Worm (Caenorhabditis elegans) whole organism, L2 larva: Measurements from ENCODE around the gene F23H12.10.
"Not testable (repeated sequence)": the region's sequence is repeated elsewhere in the genome, so short reads cannot be mapped to it uniquely, and the experiment has no call there.

Experiments
- C34F6.9 ChIP-seq: fragments of 150-350 bp; optimal IDR thresholded peaks from 2 replicates; lab custom pipeline; 2014; ENCODE audit warnings: missing biosample characterization, missing genetic modification characterization
- Y55F3AM.14 ChIP-seq: fragments of 200-800 bp; sonication (Bioruptor generic); optimal IDR thresholded peaks from 2 replicates; lab custom pipeline; 2018; ENCODE audit warnings: mild to moderate bottlenecking, missing genetic modification characterization, missing compliant biosample characterization
- alr-1 ChIP-seq: fragments of 150-350 bp; optimal IDR thresholded peaks from 2 replicates; lab custom pipeline; 2014; ENCODE audit warnings: missing biosample characterization, missing genetic modification characterization
- aly-2 ChIP-seq: fragments of 150-350 bp; optimal IDR thresholded peaks from 2 replicates; lab custom pipeline; 2014; ENCODE audit warnings: missing biosample characterization, missing genetic modification characterization
- ama-1 ChIP-seq: fragments of 150-350 bp; optimal IDR thresholded peaks from 2 replicates; lab custom pipeline; 2018; ENCODE audit warnings: inconsistent platforms
- blmp-1 ChIP-seq: sonication (generic microtip); optimal IDR thresholded peaks from 2 replicates; lab custom pipeline; 2017; ENCODE audit warnings: missing genetic modification characterization, mild to moderate bottlenecking, missing compliant biosample characterization, antibody characterized with exemption, moderate library complexity; ENCODE audit not compliant: insufficient read depth
- ceh-16 ChIP-seq: fragments of 150-350 bp; optimal IDR thresholded peaks from 2 replicates; lab custom pipeline; 2014; ENCODE audit warnings: missing biosample characterization, missing genetic modification characterization
- ceh-82 ChIP-seq: fragments of 150-350 bp; optimal IDR thresholded peaks from 2 replicates; lab custom pipeline; 2014; ENCODE audit warnings: missing biosample characterization, missing genetic modification characterization
- dmd-4 ChIP-seq: sonication (generic microtip); optimal IDR thresholded peaks from 2 replicates; lab custom pipeline; 2017; ENCODE audit warnings: missing biosample characterization, missing genetic modification characterization
- elt-1 ChIP-seq: fragments of 150-350 bp; optimal IDR thresholded peaks from 2 replicates; lab custom pipeline; 2014; ENCODE audit warnings: missing biosample characterization, missing genetic modification characterization
- fos-1 ChIP-seq: fragments of 150-350 bp; optimal IDR thresholded peaks from 2 replicates; lab custom pipeline; 2014; ENCODE audit warnings: missing biosample characterization, missing genetic modification characterization
- gmeb-1 ChIP-seq: fragments of 150-350 bp; optimal IDR thresholded peaks from 2 replicates; lab custom pipeline; 2014; ENCODE audit warnings: missing biosample characterization, missing genetic modification characterization
- lin-11 ChIP-seq: fragments of 150-350 bp; sonication (generic microtip); optimal IDR thresholded peaks from 2 replicates; lab custom pipeline; 2014; ENCODE audit warnings: missing biosample characterization, missing genetic modification characterization, inconsistent platforms, mixed read lengths
- lin-39 ChIP-seq: fragments of 150-350 bp; optimal IDR thresholded peaks from 2 replicates; lab custom pipeline; 2014; ENCODE audit warnings: missing biosample characterization, missing genetic modification reagents, missing genetic modification characterization
- lsy-2 ChIP-seq, 2 experiments: fragments of 150-350 bp in 1 of 2; sonication (generic microtip) in 1 of 2; optimal IDR thresholded peaks; 2 replicates each; lab custom pipeline; 2014 to 2017; ENCODE audit warnings: missing biosample characterization in 2 of 2, missing genetic modification characterization in 2 of 2
- mab-5 ChIP-seq: fragments of 150-350 bp; optimal IDR thresholded peaks from 2 replicates; lab custom pipeline; 2014; ENCODE audit warnings: missing biosample characterization, missing genetic modification characterization
- nhr-12 ChIP-seq: fragments of 150-350 bp; optimal IDR thresholded peaks from 2 replicates; lab custom pipeline; 2014; ENCODE audit warnings: missing biosample characterization, missing genetic modification characterization
- nhr-129 ChIP-seq: fragments of 150-350 bp; optimal IDR thresholded peaks from 2 replicates; lab custom pipeline; 2014; ENCODE audit warnings: missing biosample characterization, missing genetic modification characterization
- nhr-21 ChIP-seq: fragments of 150-350 bp; optimal IDR thresholded peaks from 2 replicates; lab custom pipeline; 2014; ENCODE audit warnings: missing biosample characterization, missing genetic modification characterization
- nhr-23 ChIP-seq: fragments of 150-350 bp; optimal IDR thresholded peaks from 2 replicates; lab custom pipeline; 2014; ENCODE audit warnings: missing biosample characterization, missing genetic modification reagents, missing genetic modification characterization
- nhr-237 ChIP-seq: fragments of 150-350 bp; optimal IDR thresholded peaks from 2 replicates; lab custom pipeline; 2014; ENCODE audit warnings: missing biosample characterization, missing genetic modification characterization
- nhr-25 ChIP-seq: fragments of 150-350 bp; sonication (generic microtip); optimal IDR thresholded peaks from 3 replicates; lab custom pipeline; 2014; ENCODE audit warnings: missing biosample characterization, missing genetic modification characterization
- nhr-6 ChIP-seq: fragments of 150-350 bp; optimal IDR thresholded peaks from 2 replicates; lab custom pipeline; 2014; ENCODE audit warnings: missing biosample characterization, missing genetic modification characterization
- nhr-77 ChIP-seq: fragments of 150-350 bp; optimal IDR thresholded peaks from 2 replicates; lab custom pipeline; 2014; ENCODE audit warnings: missing biosample characterization, missing genetic modification characterization
- skn-1 ChIP-seq: sonication (generic microtip); optimal IDR thresholded peaks from 2 replicates; lab custom pipeline; 2017; ENCODE audit warnings: missing biosample characterization, missing genetic modification characterization
- sma-9 ChIP-seq, 2 experiments: fragments of 150-350 bp in 1 of 2; sonication (generic microtip) in 1 of 2; optimal IDR thresholded peaks; 2 replicates each; lab custom pipeline; 2014 to 2016; ENCODE audit warnings: missing genetic modification characterization in 2 of 2, mild to moderate bottlenecking in 1 of 2, missing biosample characterization in 1 of 2, missing compliant biosample characterization in 1 of 2, missing genetic modification reagents in 1 of 2, moderate library complexity in 1 of 2
- unc-39 ChIP-seq: fragments of 150-350 bp; optimal IDR thresholded peaks from 2 replicates; lab custom pipeline; 2014; ENCODE audit warnings: missing biosample characterization, missing genetic modification characterization
- zag-1 ChIP-seq: fragments of 150-350 bp; optimal IDR thresholded peaks from 2 replicates; lab custom pipeline; 2014; ENCODE audit warnings: missing biosample characterization, missing genetic modification characterization
- ztf-11 ChIP-seq: sonication (generic microtip); optimal IDR thresholded peaks from 2 replicates; lab custom pipeline; 2017; ENCODE audit warnings: missing biosample characterization, missing genetic modification characterization

Gene F23H12.10

DNA sequence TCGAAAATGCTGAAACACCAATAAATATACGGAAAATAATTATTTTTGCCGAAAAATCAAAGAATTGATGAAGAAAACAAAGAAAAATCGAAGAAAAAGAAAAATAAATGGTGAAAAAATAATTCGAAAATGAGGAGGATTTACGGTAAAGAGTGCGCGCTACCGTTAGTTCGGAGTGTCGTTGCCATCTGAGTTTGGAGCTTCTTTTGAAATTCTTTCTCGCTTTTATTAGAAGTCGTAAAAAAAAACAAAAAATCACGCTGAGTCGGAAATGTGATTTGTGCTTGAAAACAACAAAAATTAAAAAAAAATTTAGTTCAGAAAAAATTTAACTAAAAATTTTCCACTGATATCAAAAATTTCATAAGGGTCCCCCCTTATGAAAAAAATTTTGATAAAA is at the start of gene F23H12.10:
Gene F23H12.10 (minus strand): TSS at position 12 of the 400 bp plus-strand sequence.
- not testable (repeated sequence) for TF ChIP-seq nhr-237 (tag; lab: Kevin White, UChicago); nhr-12 (tag; lab: Kevin White, UChicago); lsy-2 (tag; optimal IDR thresholded peaks at IDR 0.05; lab: Kevin White, UChicago)
- TF ChIP-seq, all 48 proteins: peak for 0; not testable (repeated sequence) for 48

DNA sequence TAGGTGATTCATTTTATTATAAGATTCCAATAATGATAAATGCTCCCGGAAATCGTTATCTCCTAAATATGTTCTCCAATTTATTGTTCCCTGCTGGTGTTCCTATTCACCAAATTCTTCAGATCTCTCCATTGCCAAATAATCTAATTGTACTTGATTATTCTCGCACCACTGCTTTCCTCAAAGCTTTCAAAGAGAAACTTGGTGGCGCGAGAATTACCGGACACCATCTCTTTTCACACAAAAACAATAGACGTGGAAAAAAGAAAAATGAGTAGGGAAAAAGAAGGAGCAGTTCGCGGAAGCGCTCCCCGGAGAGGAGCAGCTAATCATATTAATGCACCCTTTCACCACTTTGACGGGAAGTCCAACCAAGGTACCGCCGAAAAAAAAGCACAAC is 47.3 kb upstream of the F23H12.10 start:
- TF ChIP-seq ceh-16 (tag; lab: Kevin White, UChicago) (no peak), nhr-129 (tag; lab: Kevin White, UChicago) (no peak), fos-1 (tag; lab: Kevin White, UChicago) (no peak), sma-9 (GFP tag; optimal IDR thresholded peaks at IDR 0.05; lab: Kevin White, UChicago) (no peak), sma-9 (tag; optimal IDR thresholded peaks at IDR 0.05; lab: Kevin White, UChicago) (no peak), ama-1 (lab: Kevin White, UChicago) (no peak), nhr-25 (tag; lab: Kevin White, UChicago) (no peak), lsy-2 (tag; optimal IDR thresholded peaks at IDR 0.05; lab: Kevin White, UChicago) (no peak), ztf-11 (no peak)

DNA sequence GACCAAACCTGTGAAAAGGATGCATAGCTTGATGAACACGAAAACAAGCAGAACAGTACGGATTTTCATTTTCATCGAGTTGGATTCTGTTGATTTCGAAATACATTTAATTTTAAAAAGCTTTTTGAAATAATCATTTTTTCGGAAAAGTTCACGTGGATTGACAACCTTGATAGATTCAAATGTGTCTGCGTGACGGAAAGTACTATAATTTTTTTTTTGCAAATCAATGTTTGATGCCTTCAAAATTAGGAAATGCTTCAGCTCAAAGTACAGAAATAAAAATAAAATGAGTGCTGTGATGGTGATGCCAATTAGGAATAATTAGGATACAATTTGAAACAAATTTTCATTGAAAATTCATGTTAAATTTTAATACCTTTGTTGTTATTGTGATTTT is 46.8 kb upstream of the F23H12.10 start, which contains the start of gene C54D10.4:
Gene C54D10.4 (minus strand): TSS at position 101 of the 400 bp plus-strand sequence.
- no peak for TF ChIP-seq dmd-4 (tag; lab: Kevin White, UChicago)
- no peak for TF ChIP-seq lsy-2 (tag; optimal IDR thresholded peaks at IDR 0.05; lab: Kevin White, UChicago)
- no peak for TF ChIP-seq nhr-6
- TF ChIP-seq skn-1 (tag; lab: Kevin White, UChicago): no peak
- no peak for TF ChIP-seq nhr-23 (tag; lab: Kevin White, UChicago)
- TF ChIP-seq blmp-1 (tag; lab: Kevin White, UChicago): no peak
- TF ChIP-seq gmeb-1 (tag; lab: Kevin White, UChicago): no peak
- TF ChIP-seq ztf-11: no peak
- TF ChIP-seq elt-1 (tag; lab: Kevin White, UChicago): no peak
- TF ChIP-seq lin-39: no peak
- TF ChIP-seq, all 48 proteins: peak for 0

DNA sequence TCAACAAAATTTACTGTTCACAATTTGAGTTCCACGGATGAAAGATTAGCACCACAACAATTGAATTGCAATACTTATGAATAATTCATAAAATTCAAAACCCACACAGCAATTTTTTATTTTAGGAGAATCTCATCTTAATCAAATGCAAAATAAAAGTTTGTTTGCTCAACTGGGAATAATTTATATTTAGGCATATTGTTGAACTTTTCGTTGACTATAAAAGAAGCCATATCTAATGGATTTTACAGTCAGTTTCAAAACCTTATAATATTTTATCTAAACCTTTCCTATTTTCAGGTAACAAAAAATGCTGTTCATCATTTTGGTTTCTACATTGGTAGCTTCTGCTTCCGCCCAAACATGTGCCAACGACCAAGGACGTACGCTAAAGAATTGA is 44.2 kb upstream of the F23H12.10 start, which contains the start of gene C54D10.3:
Gene C54D10.3 (plus strand): TSS at position 301 of the 400 bp plus-strand sequence.
- TF ChIP-seq mab-5 (tag; lab: Kevin White, UChicago): no peak
- TF ChIP-seq nhr-21 (tag; lab: Kevin White, UChicago): no peak
- TF ChIP-seq fos-1 (tag; lab: Kevin White, UChicago): no peak
- no peak for TF ChIP-seq nhr-77 (tag; lab: Kevin White, UChicago)
- no peak for TF ChIP-seq ama-1 (lab: Kevin White, UChicago)
- no peak for TF ChIP-seq zag-1 (tag; lab: Kevin White, UChicago)
- TF ChIP-seq nhr-12 (tag; lab: Kevin White, UChicago): no peak
- TF ChIP-seq gmeb-1 (tag; lab: Kevin White, UChicago): no peak

DNA sequence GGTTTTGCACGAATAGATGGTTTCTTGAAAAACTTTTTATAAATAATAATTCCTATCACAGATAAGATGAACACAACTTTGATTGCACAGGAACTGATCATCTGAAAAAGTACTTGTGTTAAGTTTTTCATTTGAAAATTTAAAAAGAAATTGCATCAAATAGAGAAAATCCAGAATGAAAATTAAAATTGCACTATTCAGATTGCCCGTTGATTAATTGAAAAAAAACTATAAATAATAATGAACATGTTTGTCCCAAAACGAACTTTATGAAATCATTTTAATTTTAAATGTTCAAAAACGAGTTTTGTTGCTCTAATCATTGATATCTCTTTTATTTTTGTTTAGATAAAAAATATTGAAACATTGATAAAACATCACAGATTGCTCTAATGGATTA is 43.2 kb upstream of the F23H12.10 start, which contains the start of gene cdr-3:
Gene cdr-3 (minus strand): TSS at position 101 of the 400 bp plus-strand sequence.
- TF ChIP-seq alr-1 (tag; lab: Kevin White, UChicago) (no peak), C34F6.9 (tag; lab: Kevin White, UChicago) (no peak), aly-2 (tag; lab: Kevin White, UChicago) (no peak), ceh-82 (tag; lab: Kevin White, UChicago) (no peak), nhr-23 (tag; lab: Kevin White, UChicago) (no peak), zag-1 (tag; lab: Kevin White, UChicago) (no peak), nhr-21 (tag; lab: Kevin White, UChicago) (no peak), Y55F3AM.14 (no peak), lin-11 (tag; lab: Kevin White, UChicago) (no peak), nhr-25 (tag; lab: Kevin White, UChicago) (no peak), nhr-6 (no peak), dmd-4 (tag; lab: Kevin White, UChicago) (no peak), unc-39 (tag; lab: Kevin White, UChicago) (no peak), mab-5 (tag; lab: Kevin White, UChicago) (no peak), blmp-1 (tag; lab: Kevin White, UChicago) (no peak)

DNA sequence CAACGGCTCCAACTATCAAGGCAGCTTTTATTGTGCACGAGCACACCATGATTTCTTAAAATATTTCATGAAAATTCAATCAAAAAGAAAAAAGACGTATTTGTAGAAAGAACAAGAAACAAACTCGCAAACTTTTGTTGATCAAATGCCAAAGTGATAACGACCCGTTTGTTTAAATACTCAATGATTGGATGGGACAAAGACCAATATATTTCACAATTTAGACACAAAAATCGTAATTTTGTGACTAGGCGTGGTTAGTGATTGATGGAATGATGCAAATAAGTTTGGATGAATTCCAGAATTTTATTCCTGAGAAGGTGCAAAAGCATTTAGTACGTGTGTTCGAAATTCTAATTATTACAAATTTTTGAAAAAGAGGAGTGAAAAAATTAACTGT is 41.6 kb upstream of the F23H12.10 start, which contains the start of gene cdr-2:
Gene cdr-2 (minus strand): TSS at position 54 of the 400 bp plus-strand sequence.
- peak; percentile 63 for TF ChIP-seq sma-9 (GFP tag; optimal IDR thresholded peaks at IDR 0.05; lab: Kevin White, UChicago)
- no peak for TF ChIP-seq sma-9 (tag; optimal IDR thresholded peaks at IDR 0.05; lab: Kevin White, UChicago)
- TF ChIP-seq nhr-77 (tag; lab: Kevin White, UChicago): no peak
- TF ChIP-seq fos-1 (tag; lab: Kevin White, UChicago): peak; percentile 81
- no peak for TF ChIP-seq lin-39
